Worm (Caenorhabditis elegans) whole organism, L1 larva: ENCODE data around the gene F28C1.3.

Experiments used
- ceh-88 ChIP-seq: fragments of 200-800 bp; sonication (Bioruptor generic); IDR thresholded peaks from 2 replicates; pipeline ENCODE4 v1.3.6; 2022; ENCODE audit warnings: missing genetic modification characterization, missing compliant biosample characterization
- lin-13 ChIP-seq: fragments of 150-350 bp; optimal IDR thresholded peaks from 2 replicates; lab custom pipeline; 2014; ENCODE audit warnings: missing biosample characterization, missing genetic modification reagents, missing genetic modification characterization
- nhr-76 ChIP-seq: sonication (generic microtip); optimal IDR thresholded peaks from 2 replicates; lab custom pipeline; 2017; ENCODE audit warnings: missing biosample characterization, missing genetic modification characterization
- skn-1 ChIP-seq: fragments of 150-350 bp; optimal IDR thresholded peaks from 2 replicates; lab custom pipeline; 2014; ENCODE audit warnings: missing biosample characterization, missing genetic modification characterization
- snpc-4 ChIP-seq: fragments of 150-350 bp; optimal IDR thresholded peaks from 2 replicates; lab custom pipeline; 2014; ENCODE audit warnings: missing biosample characterization, missing genetic modification characterization
- tlp-1 ChIP-seq: fragments of 150-350 bp; optimal IDR thresholded peaks from 2 replicates; lab custom pipeline; 2014; ENCODE audit warnings: missing biosample characterization, missing genetic modification characterization

ce11 chrV:12477139-12477538, 8.7 kb downstream of the F28C1.3 start:
- TF ChIP-seq ceh-88 (GFP tag; lab: Robert Waterston, UW) (no peak), lin-13 (GFP tag; lab: Kevin White, UChicago) (no peak), skn-1 (tag; lab: Kevin White, UChicago) (no peak), nhr-76 (no peak), snpc-4 (no peak), tlp-1 (tag; lab: Kevin White, UChicago) (no peak)
